Worm (Caenorhabditis elegans): Measurements from ENCODE around the gene T07D4.2.

Gene T07D4.2

ce11 chrII:8839025-8839424, 34.7 kb downstream of the T07D4.2 start, which contains the start of gene F46C5.7:
F46C5.7 (plus strand) TSS chrII:8839325.
- TF ChIP-seq fkh-6 (tag; optimal IDR thresholded peaks at IDR 0.05) (no peak), ttx-3 (tag; optimal IDR thresholded peaks at IDR 0.05) (no peak), hlh-8 (tag; optimal IDR thresholded peaks at IDR 0.05) (no peak), nhr-232 (tag; optimal IDR thresholded peaks at IDR 0.05) (no peak), ztf-16 (tag; optimal IDR thresholded peaks at IDR 0.05) (no peak), pag-3 (tag; optimal IDR thresholded peaks at IDR 0.05; ENCODE audit: borderline replicate concordance) (no peak), ceh-22 (tag; optimal IDR thresholded peaks at IDR 0.05) (no peak)

- TF ChIP-seq unc-42 (tag; optimal IDR thresholded peaks at IDR 0.05) (peak; percentile 58), dmd-4 (tag; optimal IDR thresholded peaks at IDR 0.05; ENCODE audit: borderline replicate concordance) (no peak)
Measured at ce11 chrII:8835857-8836256, 37.9 kb downstream of the T07D4.2 start, which contains the start of gene F46C5.4. F46C5.4 (plus strand) TSS chrII:8836078.

- TF ChIP-seq pqm-1 (tag; optimal IDR thresholded peaks at IDR 0.05) (no peak), ceh-9 (tag; optimal IDR thresholded peaks at IDR 0.05) (no peak), ama-1 (optimal IDR thresholded peaks at IDR 0.05) (no peak), sox-2 (GFP tag; IDR thresholded peaks at IDR 0.05) (no peak), K02D7.2 (tag; optimal IDR thresholded peaks at IDR 0.05) (no peak), ahr-1 (tag; optimal IDR thresholded peaks at IDR 0.05) (no peak), hlh-13 (GFP tag; optimal IDR thresholded peaks at IDR 0.05) (no peak), pag-3 (tag; optimal IDR thresholded peaks at IDR 0.05; ENCODE audit: borderline replicate concordance) (no peak), sdc-2 (tag; optimal IDR thresholded peaks at IDR 0.05) (no peak)
Measured at ce11 chrII:8832941-8833340, 40.8 kb downstream of the T07D4.2 start.

ce11 chrII:8830917-8831316, 42.8 kb downstream of the T07D4.2 start:
- TF ChIP-seq unc-42 (tag; optimal IDR thresholded peaks at IDR 0.05): peak; percentile 63
- no peak for TF ChIP-seq ceh-48 (tag; optimal IDR thresholded peaks at IDR 0.05)

ce11 chrII:8829189-8829588, 44.6 kb downstream of the T07D4.2 start, which contains the start of gene F46C5.2:
F46C5.2 (minus strand) TSS chrII:8829289.
- TF ChIP-seq ceh-2 (tag; optimal IDR thresholded peaks at IDR 0.05): no peak
- no peak for TF ChIP-seq hlh-13 (GFP tag; optimal IDR thresholded peaks at IDR 0.05)
- TF ChIP-seq ceh-22 (tag; optimal IDR thresholded peaks at IDR 0.05): no peak
- TF ChIP-seq dmd-4 (tag; optimal IDR thresholded peaks at IDR 0.05; ENCODE audit: borderline replicate concordance): no peak
- no peak for TF ChIP-seq eyg-1 (tag; optimal IDR thresholded peaks at IDR 0.05)
- TF ChIP-seq sox-4 (tag; optimal IDR thresholded peaks at IDR 0.05): no peak
- TF ChIP-seq ref-2 (tag; optimal IDR thresholded peaks at IDR 0.05): no peak
- TF ChIP-seq hlh-30 (tag; optimal IDR thresholded peaks at IDR 0.05; ENCODE audit: insufficient read depth): no peak
- TF ChIP-seq sdc-2 (tag; optimal IDR thresholded peaks at IDR 0.05): no peak
- TF ChIP-seq unc-55 (GFP tag; optimal IDR thresholded peaks at IDR 0.05): no peak
- TF ChIP-seq ceh-6 (GFP tag; optimal IDR thresholded peaks at IDR 0.05): no peak
- no peak for TF ChIP-seq ceh-24 (tag; optimal IDR thresholded peaks at IDR 0.05)

DNA sequence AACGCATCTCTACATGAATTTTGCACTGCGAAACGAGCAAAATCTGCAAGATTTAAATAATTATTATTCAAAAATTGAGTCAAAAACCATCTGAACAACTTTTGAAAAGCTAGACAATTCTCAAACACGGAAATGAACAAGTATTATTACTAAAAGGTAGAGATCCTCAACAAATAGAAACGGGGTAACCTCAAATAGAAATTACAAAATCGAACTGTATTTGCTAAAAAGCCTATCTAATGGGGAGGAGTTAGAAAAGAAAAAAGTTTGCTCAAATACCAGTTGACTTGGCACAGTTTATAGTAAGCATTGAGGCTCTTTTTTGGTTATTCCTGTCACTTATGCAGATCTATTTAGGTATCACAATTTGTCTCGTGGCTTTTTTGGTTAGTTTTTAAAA, 48.0 kb downstream of the T07D4.2 start, which contains the start of gene nas-25:
nas-25 (plus strand) TSS at position 301 of the 400 bp plus-strand sequence.
- TF ChIP-seq nhr-11 (tag; optimal IDR thresholded peaks at IDR 0.05): no peak
- no peak for TF ChIP-seq ets-4 (tag; optimal IDR thresholded peaks at IDR 0.05)
- TF ChIP-seq ahr-1 (tag; optimal IDR thresholded peaks at IDR 0.05): no peak
- no peak for TF ChIP-seq che-1 (tag; optimal IDR thresholded peaks at IDR 0.05)
- no peak for TF ChIP-seq ceh-22 (tag; optimal IDR thresholded peaks at IDR 0.05)
- TF ChIP-seq ceh-45 (GFP tag; IDR thresholded peaks at IDR 0.05): no peak
- no peak for TF ChIP-seq lin-11 (tag; optimal IDR thresholded peaks at IDR 0.05)
- no peak for TF ChIP-seq sox-4 (tag; optimal IDR thresholded peaks at IDR 0.05)
- TF ChIP-seq K09A11.1 (tag; optimal IDR thresholded peaks at IDR 0.05; ENCODE audit: insufficient read depth): no peak
- no peak for TF ChIP-seq ref-2 (tag; optimal IDR thresholded peaks at IDR 0.05)
- TF ChIP-seq lim-6 (tag; optimal IDR thresholded peaks at IDR 0.05): no peak
- no peak for TF ChIP-seq ceh-48 (tag; optimal IDR thresholded peaks at IDR 0.05)
- TF ChIP-seq pros-1 (tag; optimal IDR thresholded peaks at IDR 0.05): no peak
- TF ChIP-seq K02D7.2 (tag; optimal IDR thresholded peaks at IDR 0.05): no peak
- no peak for TF ChIP-seq madf-2 (tag; optimal IDR thresholded peaks at IDR 0.05)
- no peak for TF ChIP-seq fkh-10 (GFP tag; optimal IDR thresholded peaks at IDR 0.05)
- no peak for TF ChIP-seq zip-5 (tag; optimal IDR thresholded peaks at IDR 0.05)
- no peak for TF ChIP-seq ceh-14 (tag; optimal IDR thresholded peaks at IDR 0.05)

All from whole organism, late embryonic.